Worm (Caenorhabditis elegans): ENCODE data around the gene tsp-21.
A peak's percentile ranks its signal among the peaks of the same experiment; 100 is the strongest.

Gene tsp-21

DNA sequence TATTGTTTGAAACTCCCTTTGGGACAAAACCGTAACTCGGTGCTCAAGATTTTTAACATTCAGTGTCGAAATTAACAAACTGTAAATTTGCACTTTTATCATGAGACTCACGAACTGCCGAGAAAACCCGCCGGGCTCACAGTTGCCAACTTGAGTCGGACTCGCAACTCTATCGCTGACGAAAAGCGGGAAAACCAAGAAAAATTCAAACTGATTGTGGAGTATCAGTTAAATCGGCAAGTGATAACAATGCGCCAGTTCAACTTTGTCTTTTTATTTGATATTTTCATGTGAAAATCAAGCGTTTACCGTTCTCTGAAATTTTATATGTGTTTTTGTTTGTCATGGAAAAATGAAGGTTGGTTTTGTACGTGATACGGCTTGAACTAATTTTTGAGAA is 49.6 kb upstream of the tsp-21 start:
- TF ChIP-seq nhr-237 (tag; optimal IDR thresholded peaks at IDR 0.05) (no peak), elt-2 (tag; optimal IDR thresholded peaks at IDR 0.05) (peak; percentile 83)

- TF ChIP-seq zag-1 (tag; optimal IDR thresholded peaks at IDR 0.05) (no peak), mml-1 (tag; optimal IDR thresholded peaks at IDR 0.05) (no peak), sea-2 (GFP tag; optimal IDR thresholded peaks at IDR 0.05) (no peak), fkh-10 (GFP tag; optimal IDR thresholded peaks at IDR 0.05) (no peak)
Observed at ce11 chrX:9883837-9884324, 48.3 kb upstream of the tsp-21 start, which contains the start of gene mrp-4. Gene mrp-4 (plus strand): TSS chrX:9884274.

DNA sequence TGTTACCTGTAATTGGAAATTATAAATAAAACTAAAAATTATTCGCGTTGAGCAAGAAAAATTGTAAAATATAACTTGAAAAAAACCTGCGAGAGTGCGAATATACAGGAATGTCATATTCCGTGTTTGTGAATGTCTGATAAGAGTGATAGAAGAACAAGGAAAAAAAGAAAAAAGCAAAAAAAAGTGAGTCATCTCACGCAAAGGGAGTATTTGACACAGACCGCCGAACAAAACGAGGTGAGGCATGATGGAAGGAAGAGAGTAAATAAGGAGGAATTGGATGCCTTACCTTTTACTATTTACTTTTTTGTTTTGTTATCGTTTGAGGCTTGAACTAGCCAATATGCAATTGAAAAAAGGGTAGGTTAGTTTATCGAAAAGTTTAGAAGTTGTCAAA is 39.8 kb upstream of the tsp-21 start, which contains the start of gene F21G4.1:
TSS of gene F21G4.1 (minus strand) at position 6 of the 400 bp plus-strand sequence.
- TF ChIP-seq nhr-237 (tag; optimal IDR thresholded peaks at IDR 0.05), result no peak
- TF ChIP-seq pha-4 (tag; optimal IDR thresholded peaks at IDR 0.05), result peak; percentile 91
- TF ChIP-seq lin-39 (tag; optimal IDR thresholded peaks at IDR 0.05), result no peak
- peak; percentile 21 for TF ChIP-seq fos-1 (tag; optimal IDR thresholded peaks at IDR 0.05)
- peak; percentile 25 for TF ChIP-seq pqm-1 (tag; optimal IDR thresholded peaks at IDR 0.05)
- peak; percentile 57 for TF ChIP-seq elt-2 (tag; optimal IDR thresholded peaks at IDR 0.05)

ce11 chrX:9893069-9893468 is 39.1 kb upstream of the tsp-21 start:
- TF ChIP-seq ceh-28 (tag; optimal IDR thresholded peaks at IDR 0.05) (no peak), unc-62 (GFP tag; optimal IDR thresholded peaks at IDR 0.05) (no peak), nhr-25 (tag; optimal IDR thresholded peaks at IDR 0.05) (peak; percentile 4), nhr-43 (tag; optimal IDR thresholded peaks at IDR 0.05; ENCODE audit: poor library complexity, severe bottlenecking) (no peak)

- TF ChIP-seq daf-12 (tag; optimal IDR thresholded peaks at IDR 0.05) (no peak), nhr-237 (tag; optimal IDR thresholded peaks at IDR 0.05) (no peak), fkh-2 (tag; optimal IDR thresholded peaks at IDR 0.05) (no peak), eor-1 (tag; optimal IDR thresholded peaks at IDR 0.05) (no peak), skn-1 (tag; optimal IDR thresholded peaks at IDR 0.05) (no peak), ceh-16 (tag; optimal IDR thresholded peaks at IDR 0.05) (no peak), egl-27 (tag; optimal IDR thresholded peaks at IDR 0.05) (no peak), unc-62 (GFP tag; optimal IDR thresholded peaks at IDR 0.05) (no peak), hmg-11 (tag; optimal IDR thresholded peaks at IDR 0.05) (no peak)
Observed at ce11 chrX:9894844-9895243, 37.3 kb upstream of the tsp-21 start, which contains the start of gene F21G4.3. Gene F21G4.3 (plus strand): TSS chrX:9895144.

DNA sequence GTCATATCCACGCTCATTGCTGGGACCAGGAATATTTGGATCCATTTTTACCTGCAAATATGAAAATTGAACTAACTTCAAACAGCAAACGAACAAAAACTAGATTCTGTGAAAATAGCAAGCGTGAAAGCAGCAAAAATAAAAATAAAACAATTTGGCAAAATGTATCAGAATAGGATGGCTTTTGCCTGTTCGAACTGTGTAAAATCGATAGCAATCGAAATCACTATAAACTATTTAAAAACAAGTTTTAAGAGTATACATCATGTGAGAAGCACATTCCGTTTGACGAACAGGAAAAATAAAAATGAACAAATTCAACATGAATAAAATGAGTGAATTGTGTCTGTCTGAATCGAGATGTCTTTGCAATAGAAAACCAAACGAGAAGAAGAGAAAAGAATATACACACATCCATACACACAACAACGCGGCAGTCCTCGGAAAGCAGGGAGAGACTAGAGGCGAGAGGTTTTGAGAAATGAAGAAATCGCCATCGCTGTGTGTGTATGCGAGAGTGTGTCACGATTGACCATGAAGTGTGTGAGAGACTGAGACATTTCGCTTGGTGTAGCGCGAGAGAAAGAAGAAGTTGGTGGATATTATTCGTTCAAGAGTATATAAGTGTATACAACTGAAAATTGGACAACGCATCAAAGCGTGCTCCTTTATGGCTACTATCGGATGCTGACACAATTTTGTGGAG is 32.6 kb upstream of the tsp-21 start, which contains the start of gene phf-34:
TSS of gene phf-34 (minus strand) at position 51 of the 706 bp plus-strand sequence.
- TF ChIP-seq ceh-28 (tag; optimal IDR thresholded peaks at IDR 0.05) (no peak), pha-4 (tag; optimal IDR thresholded peaks at IDR 0.05) (peak; percentile 34), snpc-4 (tag; optimal IDR thresholded peaks at IDR 0.05) (peak; percentile 34), nhr-25 (tag; optimal IDR thresholded peaks at IDR 0.05) (peak; percentile 61), sea-2 (GFP tag; optimal IDR thresholded peaks at IDR 0.05) (no peak), nhr-237 (tag; optimal IDR thresholded peaks at IDR 0.05) (no peak), daf-12 (tag; optimal IDR thresholded peaks at IDR 0.05) (no peak), fkh-2 (tag; optimal IDR thresholded peaks at IDR 0.05) (no peak), lin-39 (tag; optimal IDR thresholded peaks at IDR 0.05) (peak; percentile 21), nhr-12 (tag; optimal IDR thresholded peaks at IDR 0.05) (no peak), nhr-43 (tag; optimal IDR thresholded peaks at IDR 0.05; ENCODE audit: poor library complexity, severe bottlenecking) (peak; percentile 31), eor-1 (tag; optimal IDR thresholded peaks at IDR 0.05) (no peak), elt-3 (tag; optimal IDR thresholded peaks at IDR 0.05) (no peak), nfya-1 (tag; optimal IDR thresholded peaks at IDR 0.05; ENCODE audit: insufficient read depth) (peak; percentile 76), ztf-4 (tag; optimal IDR thresholded peaks at IDR 0.05) (no peak), pqm-1 (tag; optimal IDR thresholded peaks at IDR 0.05) (no peak), lin-15B (tag; optimal IDR thresholded peaks at IDR 0.05) (peak; percentile 28), nhr-76 (tag; optimal IDR thresholded peaks at IDR 0.05) (no peak), unc-62 (GFP tag; optimal IDR thresholded peaks at IDR 0.05) (no peak), nhr-23 (tag; optimal IDR thresholded peaks at IDR 0.05) (peak; percentile 65), elt-1 (tag; optimal IDR thresholded peaks at IDR 0.05) (no peak), fkh-10 (GFP tag; optimal IDR thresholded peaks at IDR 0.05) (peak; percentile 10), unc-39 (tag; optimal IDR thresholded peaks at IDR 0.05) (no peak), egl-5 (tag; optimal IDR thresholded peaks at IDR 0.05) (peak; percentile 13), ceh-16 (tag; optimal IDR thresholded peaks at IDR 0.05) (no peak), zag-1 (tag; optimal IDR thresholded peaks at IDR 0.05) (no peak), tbx-2 (tag; optimal IDR thresholded peaks at IDR 0.05) (no peak), ztf-11 (tag; optimal IDR thresholded peaks at IDR 0.05) (no peak), hmg-11 (tag; optimal IDR thresholded peaks at IDR 0.05) (peak; percentile 88), ceh-82 (tag; optimal IDR thresholded peaks at IDR 0.05) (no peak), egl-27 (tag; optimal IDR thresholded peaks at IDR 0.05) (no peak), fos-1 (tag; optimal IDR thresholded peaks at IDR 0.05) (no peak), skn-1 (tag; optimal IDR thresholded peaks at IDR 0.05) (no peak)
